Worm (Caenorhabditis elegans): ENCODE data around the gene mdt-11.
A peak's percentile ranks its signal among the peaks of the same experiment; 100 is the strongest.

The mdt-11 gene

ce11 chrIII:5002231-5002630, 18.8 kb upstream of the mdt-11 start, which contains the start of gene R144.10:
R144.10 (minus strand) TSS chrIII:5002331.
- TF ChIP-seq dpl-1 (GFP tag; optimal IDR thresholded peaks at IDR 0.05) (no peak), F57A8.1 (GFP tag; optimal IDR thresholded peaks at IDR 0.05) (no peak), F33H1.4 (GFP tag; IDR thresholded peaks at IDR 0.05) (peak; percentile 50), cebp-1 (GFP tag; IDR thresholded peaks at IDR 0.05) (no peak), cebp-1 (tag; optimal IDR thresholded peaks at IDR 0.05) (no peak), lsl-1 (GFP tag; optimal IDR thresholded peaks at IDR 0.05) (peak; percentile 49), tbx-9 (tag; optimal IDR thresholded peaks at IDR 0.05; ENCODE audit: borderline replicate concordance) (no peak), ceh-58 (GFP tag; IDR thresholded peaks at IDR 0.05) (no peak)

- TF ChIP-seq let-607 (tag; optimal IDR thresholded peaks at IDR 0.05) (no peak), Y95B8A.8 (GFP tag; IDR thresholded peaks at IDR 0.05) (no peak), hlh-26 (GFP tag; conservative IDR thresholded peaks at IDR 0.05) (no peak), lin-40 (tag; optimal IDR thresholded peaks at IDR 0.05) (no peak), let-526 (GFP tag; IDR thresholded peaks at IDR 0.05) (no peak), nhr-90 (tag; optimal IDR thresholded peaks at IDR 0.05) (no peak), zim-3 (tag; optimal IDR thresholded peaks at IDR 0.05) (no peak), nfyb-1 (GFP tag; IDR thresholded peaks at IDR 0.05) (no peak), hlh-12 (tag; optimal IDR thresholded peaks at IDR 0.05) (no peak), F39B2.1 (GFP tag; IDR thresholded peaks at IDR 0.05) (no peak), ets-4 (GFP tag; optimal IDR thresholded peaks at IDR 0.05) (no peak), ztf-28 (GFP tag; IDR thresholded peaks at IDR 0.05) (no peak)
Measured at ce11 chrIII:5004621-5005020, 16.4 kb upstream of the mdt-11 start, which contains the start of gene R144.6. R144.6 (minus strand) TSS chrIII:5004721.

- TF ChIP-seq aptf-2 (GFP tag; conservative IDR thresholded peaks at IDR 0.05) (no peak), gei-17 (GFP tag; optimal IDR thresholded peaks at IDR 0.05) (no peak), B0035.1 (tag; optimal IDR thresholded peaks at IDR 0.05) (no peak), nfya-1 (tag; optimal IDR thresholded peaks at IDR 0.05; ENCODE audit: borderline replicate concordance, insufficient read depth) (no peak), lsy-27 (tag; optimal IDR thresholded peaks at IDR 0.05; ENCODE audit: borderline replicate concordance, insufficient read depth) (no peak), lin-40 (tag; optimal IDR thresholded peaks at IDR 0.05) (no peak), ama-1 (optimal IDR thresholded peaks at IDR 0.05) (no peak), ama-1 (GFP tag; optimal IDR thresholded peaks at IDR 0.05) (no peak), T26A5.8 (tag; optimal IDR thresholded peaks at IDR 0.05) (no peak), pbrm-1 (GFP tag; IDR thresholded peaks at IDR 0.05) (no peak), ztf-6 (GFP tag; IDR thresholded peaks at IDR 0.05) (no peak), ZK185.1 (tag; optimal IDR thresholded peaks at IDR 0.05; ENCODE audit: poor library complexity, severe bottlenecking) (no peak), mes-4 (tag; optimal IDR thresholded peaks at IDR 0.05) (no peak), egrh-3 (GFP tag; IDR thresholded peaks at IDR 0.05) (no peak), ceh-79 (tag; optimal IDR thresholded peaks at IDR 0.05) (no peak)
Measured at ce11 chrIII:5006881-5007280, 14.1 kb upstream of the mdt-11 start, which contains the start of gene R144.12. R144.12 (minus strand) TSS chrIII:5006981.

- TF ChIP-seq unc-130 (GFP tag; optimal IDR thresholded peaks at IDR 0.05) (no peak), madf-6 (GFP tag; IDR thresholded peaks at IDR 0.05) (0 out of 2 replicates have a peak, but pooled peaks have one; percentile 7), zim-3 (tag; optimal IDR thresholded peaks at IDR 0.05) (no peak), pbrm-1 (GFP tag; IDR thresholded peaks at IDR 0.05) (no peak), B0336.3 (GFP tag; IDR thresholded peaks at IDR 0.05) (0 out of 2 replicates have a peak, but pooled peaks have one; percentile 11), zfh-2 (GFP tag; conservative IDR thresholded peaks at IDR 0.05) (no peak), D2030.7 (GFP tag; IDR thresholded peaks at IDR 0.05) (no peak), akir-1 (GFP tag; optimal IDR thresholded peaks at IDR 0.05) (no peak), lsy-27 (tag; optimal IDR thresholded peaks at IDR 0.05; ENCODE audit: borderline replicate concordance, insufficient read depth) (no peak), bed-1 (GFP tag; IDR thresholded peaks at IDR 0.05) (0 out of 2 replicates have a peak, but pooled peaks have one; percentile 30)
Measured at ce11 chrIII:5008730-5009129, 12.3 kb upstream of the mdt-11 start, which contains the start of gene R144.11. R144.11 (minus strand) TSS chrIII:5008830.
